Worm (Caenorhabditis elegans) whole organism, late embryonic: ENCODE measurements around the gene hpo-28.

Experiments used
- ceh-24 ChIP-seq: sonication (generic microtip); optimal IDR thresholded peaks from 2 replicates; lab custom pipeline; 2016; ENCODE audit warnings: mild to moderate bottlenecking, missing genetic modification characterization, missing compliant biosample characterization
- ceh-30 ChIP-seq: fragments of 150-350 bp; optimal IDR thresholded peaks from 2 replicates; lab custom pipeline; 2014; ENCODE audit warnings: missing biosample characterization, missing genetic modification characterization
- ceh-34 ChIP-seq: sonication (generic microtip); optimal IDR thresholded peaks from 2 replicates; lab custom pipeline; 2016; ENCODE audit warnings: mild to moderate bottlenecking, missing genetic modification characterization, missing compliant biosample characterization
- dmd-4 ChIP-seq: sonication (generic microtip); optimal IDR thresholded peaks from 2 replicates; lab custom pipeline; 2016; ENCODE audit warnings: borderline replicate concordance, missing genetic modification characterization, missing compliant biosample characterization
- elt-2 ChIP-seq: sonication (generic microtip); optimal IDR thresholded peaks from 2 replicates; lab custom pipeline; 2016; ENCODE audit warnings: missing genetic modification reagents, missing genetic modification characterization, missing compliant biosample characterization
- fkh-10 ChIP-seq: fragments of 150-350 bp; optimal IDR thresholded peaks from 2 replicates; lab custom pipeline; 2014; ENCODE audit warnings: missing biosample characterization, missing genetic modification reagents, missing genetic modification characterization
- fkh-6 ChIP-seq: sonication (generic microtip); optimal IDR thresholded peaks from 2 replicates; lab custom pipeline; 2016; ENCODE audit warnings: missing genetic modification characterization, missing compliant biosample characterization
- nhr-11 ChIP-seq: fragments of 150-350 bp; optimal IDR thresholded peaks from 2 replicates; lab custom pipeline; 2014; ENCODE audit warnings: missing biosample characterization, missing genetic modification characterization
- nhr-232 ChIP-seq: sonication (generic microtip); optimal IDR thresholded peaks from 2 replicates; lab custom pipeline; 2016; ENCODE audit warnings: missing genetic modification characterization, missing compliant biosample characterization
- pha-4 ChIP-seq: fragments of 150-350 bp; optimal IDR thresholded peaks from 2 replicates; lab custom pipeline; 2018; ENCODE audit warnings: missing biosample characterization, missing genetic modification reagents, missing genetic modification characterization
- ztf-16 ChIP-seq: sonication (generic microtip); optimal IDR thresholded peaks from 2 replicates; lab custom pipeline; 2017; ENCODE audit warnings: missing genetic modification characterization, missing compliant biosample characterization

ce11 chrIII:5660976-5661375, 48.1 kb downstream of the hpo-28 start, which contains the start of gene F54E7.6:
- TF ChIP-seq nhr-232 (tag; lab: Kevin White, UChicago) (no peak), elt-2 (peak; percentile 37), ztf-16 (tag; lab: Kevin White, UChicago) (no peak), fkh-10 (GFP tag; lab: Kevin White, UChicago) (no peak), ceh-24 (tag; lab: Kevin White, UChicago) (no peak), nhr-11 (tag; lab: Kevin White, UChicago) (no peak), ceh-34 (tag; lab: Kevin White, UChicago) (no peak), fkh-6 (tag; lab: Kevin White, UChicago) (no peak), dmd-4 (tag; lab: Kevin White, UChicago) (no peak), pha-4 (tag; lab: Kevin White, UChicago) (no peak), ceh-30 (no peak)
